Fruit fly (Drosophila melanogaster): ENCODE measurements around the gene robl37BC.

robl37BC gene

DNA sequence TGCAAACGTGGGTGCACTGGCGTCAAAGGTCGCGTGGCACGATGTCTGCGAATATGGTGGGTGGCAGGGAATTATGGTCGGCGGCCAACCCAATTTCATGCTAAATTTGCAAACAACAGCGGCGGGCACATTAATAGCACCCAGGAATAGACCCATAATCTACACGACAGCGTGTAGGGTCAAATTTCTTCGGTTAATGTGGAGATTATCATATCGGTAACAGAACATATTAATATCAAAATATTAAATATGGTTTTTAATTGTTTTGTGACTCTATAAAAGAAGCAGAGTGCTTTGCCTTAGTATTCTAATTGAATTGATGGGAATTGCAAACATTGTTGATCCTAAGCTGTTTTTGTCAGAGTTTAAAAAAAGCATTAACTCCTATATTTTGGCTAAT lies 31.7 kb upstream of the robl37BC start:
- TF ChIP-seq tai (GFP tag; optimal IDR thresholded peaks at IDR 0.05) (no peak), lola (GFP tag; optimal IDR thresholded peaks at IDR 0.05) (no peak), br (GFP tag; optimal IDR thresholded peaks at IDR 0.05) (no peak), Dif (GFP tag; optimal IDR thresholded peaks at IDR 0.05; ENCODE audit: partially characterized antibody) (no peak), h (GFP tag; optimal IDR thresholded peaks at IDR 0.05) (no peak), CG9705 (GFP tag; optimal IDR thresholded peaks at IDR 0.05) (no peak), dsf (GFP tag; optimal IDR thresholded peaks at IDR 0.05; ENCODE audit: borderline replicate concordance) (no peak), dmrt93B (GFP tag; optimal IDR thresholded peaks at IDR 0.05) (no peak), CrebA (GFP tag; optimal IDR thresholded peaks at IDR 0.05; ENCODE audit: borderline replicate concordance) (no peak), dl (GFP tag; optimal IDR thresholded peaks at IDR 0.05; ENCODE audit: insufficient read depth in 1 of 2, partially characterized antibody in 2 of 2) (no peak), Hr78 (GFP tag; optimal IDR thresholded peaks at IDR 0.05) (no peak), Hnf4 (GFP tag; optimal IDR thresholded peaks at IDR 0.05) (no peak), Myc (optimal IDR thresholded peaks at IDR 0.05) (no peak)

DNA sequence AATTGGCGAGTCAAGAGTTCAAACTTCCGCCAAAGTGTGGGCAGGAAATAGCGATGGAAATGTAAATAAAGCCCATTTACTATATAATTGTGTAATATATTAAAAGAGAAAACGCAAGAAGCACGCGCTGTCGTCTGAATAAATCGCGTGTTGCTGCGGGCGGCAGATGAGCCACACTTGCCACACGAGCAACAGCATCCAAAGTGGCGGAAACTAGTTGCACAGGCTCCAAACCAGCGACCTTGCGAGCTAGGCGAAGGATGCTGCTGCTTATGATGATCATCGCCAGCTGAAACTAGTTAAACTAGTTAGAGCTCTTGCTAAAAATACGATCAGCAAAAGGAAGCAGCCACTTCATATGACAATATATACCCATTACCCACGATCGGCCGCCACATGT lies 31.3 kb upstream of the robl37BC start:
- TF ChIP-seq ey (GFP tag; optimal IDR thresholded peaks at IDR 0.05) (no peak), fru (GFP tag; optimal IDR thresholded peaks at IDR 0.05) (no peak), h (GFP tag; optimal IDR thresholded peaks at IDR 0.05) (no peak), CrebA (GFP tag; optimal IDR thresholded peaks at IDR 0.05; ENCODE audit: borderline replicate concordance) (no peak), woc (GFP tag; optimal IDR thresholded peaks at IDR 0.05) (no peak), sage (GFP tag; optimal IDR thresholded peaks at IDR 0.05) (no peak), Hnf4 (GFP tag; optimal IDR thresholded peaks at IDR 0.05) (no peak), dl (GFP tag; optimal IDR thresholded peaks at IDR 0.05; ENCODE audit: insufficient read depth in 1 of 2, partially characterized antibody in 2 of 2) (no peak), GATAd (GFP tag; optimal IDR thresholded peaks at IDR 0.05) (no peak), Rel (GFP tag; optimal IDR thresholded peaks at IDR 0.05) (no peak), Rel (tag; optimal IDR thresholded peaks at IDR 0.05) (no peak)

- TF ChIP-seq psq (GFP tag; optimal IDR thresholded peaks at IDR 0.05) (no peak), Hr83 (GFP tag; optimal IDR thresholded peaks at IDR 0.05; ENCODE audit: poor library complexity, severe bottlenecking) (no peak), N (GFP tag; optimal IDR thresholded peaks at IDR 0.05) (no peak), pan (optimal IDR thresholded peaks at IDR 0.05) (no peak), ey (GFP tag; optimal IDR thresholded peaks at IDR 0.05) (no peak)
Measured at dm6 chr2L:18980982-18981381, 29.7 kb upstream of the robl37BC start.

dm6 chr2L:18981484-18981883 lies 29.2 kb upstream of the robl37BC start:
- peak; percentile 41 for TF ChIP-seq h (GFP tag; optimal IDR thresholded peaks at IDR 0.05)
- peak; percentile 57 for TF ChIP-seq rgr (GFP tag; optimal IDR thresholded peaks at IDR 0.05)
- no peak for TF ChIP-seq Mio (GFP tag; optimal IDR thresholded peaks at IDR 0.05)
- TF ChIP-seq CG9705 (GFP tag; optimal IDR thresholded peaks at IDR 0.05) = no peak
- TF ChIP-seq brk (GFP tag; optimal IDR thresholded peaks at IDR 0.05) = peak; percentile 47
- TF ChIP-seq sv (GFP tag; optimal IDR thresholded peaks at IDR 0.05) = no peak
- no peak for TF ChIP-seq woc (GFP tag; optimal IDR thresholded peaks at IDR 0.05)
- TF ChIP-seq fru (GFP tag; optimal IDR thresholded peaks at IDR 0.05) = peak; percentile 21
- TF ChIP-seq Abd-B (GFP tag; optimal IDR thresholded peaks at IDR 0.05) = no peak
- TF ChIP-seq foxo (GFP tag; optimal IDR thresholded peaks at IDR 0.05) = peak in 1 of 2 experiments; percentile 17
- TF ChIP-seq Sp1 (GFP tag; optimal IDR thresholded peaks at IDR 0.05) = no peak
- TF ChIP-seq br (GFP tag; optimal IDR thresholded peaks at IDR 0.05) = peak; percentile 31
- TF ChIP-seq Jra (GFP tag; optimal IDR thresholded peaks at IDR 0.05) = peak; percentile 43
- TF ChIP-seq OdsH (GFP tag; optimal IDR thresholded peaks at IDR 0.05) = peak; percentile 45
- peak; percentile 66 for TF ChIP-seq Hnf4 (GFP tag; optimal IDR thresholded peaks at IDR 0.05)
- TF ChIP-seq Hr83 (GFP tag; optimal IDR thresholded peaks at IDR 0.05; ENCODE audit: poor library complexity, severe bottlenecking) = peak; percentile 98

- TF ChIP-seq foxo (GFP tag; optimal IDR thresholded peaks at IDR 0.05) (peak in 1 of 2 experiments; percentile 20), sv (GFP tag; optimal IDR thresholded peaks at IDR 0.05) (no peak)
Measured at dm6 chr2L:18981947-18982579, 28.6 kb upstream of the robl37BC start.
